Fruit fly (Drosophila melanogaster) whole organism, embryonic: ENCODE results near the gene CG33947.
A peak's percentile ranks its signal among the peaks of the same experiment; 100 is the strongest.

Experiments used
- CG10209 ChIP-seq: fragments of 200-800 bp; sonication (Bioruptor generic); optimal IDR thresholded peaks from 3 replicates; lab custom pipeline; 2017; ENCODE audit warnings: missing biosample characterization, mild to moderate bottlenecking, missing genetic modification characterization, missing genetic modification reagents
- CG11696 ChIP-seq: fragments of 200-800 bp; sonication (Bioruptor generic); IDR thresholded peaks from 2 replicates; pipeline ENCODE4 v1.3.6; 2022; ENCODE audit warnings: missing biosample characterization, missing genetic modification characterization
- CG13123 ChIP-seq: fragments of 200-800 bp; sonication (Bioruptor generic); optimal IDR thresholded peaks from 2 replicates; lab custom pipeline; 2016; ENCODE audit warnings: missing biosample characterization, missing genetic modification characterization
- CG13424 ChIP-seq: fragments of 200-800 bp; sonication (Bioruptor generic); optimal IDR thresholded peaks from 2 replicates; lab custom pipeline; 2019; ENCODE audit warnings: missing biosample characterization, mild to moderate bottlenecking, missing genetic modification characterization, moderate library complexity
- CG15696 ChIP-seq: fragments of 200-800 bp; sonication (Bioruptor generic); optimal IDR thresholded peaks from 2 replicates; lab custom pipeline; 2019; ENCODE audit warnings: missing biosample characterization, mild to moderate bottlenecking, missing genetic modification characterization, moderate library complexity
- CG17612 ChIP-seq: fragments of 200-800 bp; sonication (Bioruptor generic); IDR thresholded peaks from 2 replicates; pipeline ENCODE4 v1.3.6; 2022; ENCODE audit warnings: missing biosample characterization, missing genetic modification characterization
- CG2129 ChIP-seq: fragments of 200-800 bp; sonication (Bioruptor generic); IDR thresholded peaks from 2 replicates; pipeline ENCODE4 v1.3.6; 2022; ENCODE audit warnings: missing biosample characterization, missing genetic modification characterization; ENCODE audit not compliant: partially characterized antibody
- CG2712 ChIP-seq: fragments of 200-800 bp; optimal IDR thresholded peaks from 3 replicates; lab custom pipeline; 2019; ENCODE audit warnings: missing biosample characterization, mild to moderate bottlenecking, missing genetic modification characterization, moderate library complexity
- CG2875 ChIP-seq: fragments of 200-800 bp; sonication (Bioruptor generic); optimal IDR thresholded peaks from 2 replicates; lab custom pipeline; 2017; ENCODE audit warnings: missing biosample characterization, mild to moderate bottlenecking, missing genetic modification characterization, missing genetic modification reagents
- CG30403 ChIP-seq: fragments of 200-800 bp; sonication (Bioruptor generic); optimal IDR thresholded peaks from 3 replicates; lab custom pipeline; 2016; ENCODE audit warnings: missing biosample characterization, missing genetic modification characterization
- CG32767 ChIP-seq: fragments of 200-800 bp; sonication (Bioruptor generic); IDR thresholded peaks from 2 replicates; pipeline ENCODE4 v1.3.6; 2022; ENCODE audit warnings: missing biosample characterization, missing genetic modification characterization
- CG3407 ChIP-seq: fragments of 200-800 bp; sonication (Bioruptor generic); optimal IDR thresholded peaks from 2 replicates; lab custom pipeline; 2018; ENCODE audit warnings: missing biosample characterization, mild to moderate bottlenecking, missing genetic modification characterization
- CG34376 ChIP-seq: fragments of 200-800 bp; sonication (Bioruptor generic); optimal IDR thresholded peaks from 2 replicates; lab custom pipeline; 2018; ENCODE audit warnings: missing biosample characterization, mild to moderate bottlenecking, missing genetic modification characterization
- CG3838 ChIP-seq: fragments of 200-800 bp; sonication (Bioruptor generic); optimal IDR thresholded peaks from 3 replicates; lab custom pipeline; 2016; ENCODE audit warnings: missing biosample characterization, missing genetic modification characterization
- CG42726 ChIP-seq: fragments of 200-800 bp; sonication (Bioruptor generic); IDR thresholded peaks from 2 replicates; pipeline ENCODE4 v1.3.6; 2022; ENCODE audit warnings: missing biosample characterization, missing genetic modification characterization; ENCODE audit not compliant: partially characterized antibody
- CG6254 ChIP-seq: fragments of 200-800 bp; sonication (Bioruptor generic); optimal IDR thresholded peaks from 3 replicates; lab custom pipeline; 2017; ENCODE audit warnings: mild to moderate bottlenecking, missing biosample characterization, missing genetic modification reagents, missing genetic modification characterization
- CG6683 ChIP-seq: fragments of 200-800 bp; sonication (Bioruptor generic); optimal IDR thresholded peaks from 2 replicates; lab custom pipeline; 2017; ENCODE audit warnings: missing biosample characterization, mild to moderate bottlenecking, missing genetic modification characterization, missing genetic modification reagents
- CG8388 ChIP-seq: fragments of 200-800 bp; sonication (Bioruptor generic); optimal IDR thresholded peaks from 2 replicates; lab custom pipeline; 2019; ENCODE audit warnings: missing biosample characterization, mild to moderate bottlenecking, missing genetic modification characterization, moderate library complexity
- Chrac-16 ChIP-seq: fragments of 200-800 bp; sonication (Bioruptor generic); optimal IDR thresholded peaks from 3 replicates; lab custom pipeline; 2016; ENCODE audit warnings: missing biosample characterization, missing genetic modification characterization
- CkIIα-i1 ChIP-seq: fragments of 200-800 bp; sonication (Bioruptor generic); IDR thresholded peaks from 2 replicates; pipeline ENCODE4 v1.3.6; 2022; ENCODE audit warnings: missing biosample characterization, missing genetic modification characterization
- Dad ChIP-seq: fragments of 200-800 bp; sonication (Bioruptor generic); optimal IDR thresholded peaks from 3 replicates; lab custom pipeline; 2016; ENCODE audit warnings: missing biosample characterization, missing genetic modification characterization
- Dbx ChIP-seq: fragments of 200-800 bp; sonication (Bioruptor generic); IDR thresholded peaks from 3 replicates; pipeline ENCODE4 v1.3.6; 2022; ENCODE audit warnings: missing biosample characterization, missing genetic modification characterization
- Jarid2 ChIP-seq: fragments of 200-800 bp; sonication (Bioruptor generic); optimal IDR thresholded peaks from 3 replicates; lab custom pipeline; 2017; ENCODE audit warnings: mild to moderate bottlenecking, missing biosample characterization, missing genetic modification reagents, missing genetic modification characterization
- MBD-R2 ChIP-seq: fragments of 200-800 bp; sonication (Bioruptor generic); IDR thresholded peaks from 2 replicates; pipeline ENCODE4 v1.3.6; 2022; ENCODE audit warnings: missing biosample characterization, missing genetic modification characterization
- Med ChIP-seq: fragments of 200-800 bp; sonication (Bioruptor generic); peaks from one replicate; lab custom pipeline; 2016; ENCODE audit warnings: missing biosample characterization, missing genetic modification characterization, mild to moderate bottlenecking, inconsistent platforms, moderate library complexity
- Myb ChIP-seq: fragments of 200-800 bp; sonication (Bioruptor generic); optimal IDR thresholded peaks from 2 replicates; lab custom pipeline; 2016; ENCODE audit warnings: missing biosample characterization, missing genetic modification characterization
- Oli ChIP-seq: fragments of 200-800 bp; sonication (Bioruptor generic); optimal IDR thresholded peaks from 2 replicates; lab custom pipeline; 2018; ENCODE audit warnings: missing biosample characterization, mild to moderate bottlenecking, missing genetic modification characterization, moderate library complexity
- Ptx1 ChIP-seq: fragments of 200-800 bp; sonication (Bioruptor generic); IDR thresholded peaks from 2 replicates; pipeline ENCODE4 v1.3.6; 2022; ENCODE audit warnings: missing biosample characterization, missing genetic modification characterization
- Sox102F ChIP-seq: fragments of 200-800 bp; sonication (Bioruptor generic); optimal IDR thresholded peaks from 2 replicates; lab custom pipeline; 2018; ENCODE audit warnings: missing biosample characterization, mild to moderate bottlenecking, missing genetic modification characterization, moderate library complexity
- Xbp1 ChIP-seq: fragments of 200-800 bp; sonication (Bioruptor generic); optimal IDR thresholded peaks from 3 replicates; lab custom pipeline; 2016; ENCODE audit warnings: missing biosample characterization, mild to moderate bottlenecking, missing genetic modification characterization
- ap ChIP-seq: fragments of 200-800 bp; sonication (Bioruptor generic); IDR thresholded peaks from 2 replicates; pipeline ENCODE4 v1.3.6; 2022; ENCODE audit warnings: missing biosample characterization, missing genetic modification characterization
- ato ChIP-seq: fragments of 200-800 bp; sonication (Bioruptor generic); IDR thresholded peaks from 2 replicates; pipeline ENCODE4 v1.3.6; 2022; ENCODE audit warnings: missing biosample characterization, missing genetic modification characterization; ENCODE audit not compliant: partially characterized antibody
- chif ChIP-seq, 2 experiments: fragments of 200-800 bp; sonication (Bioruptor generic); optimal IDR thresholded peaks; 3 replicates each; lab custom pipeline; 2016; ENCODE audit warnings: missing biosample characterization in 2 of 2, missing genetic modification characterization in 2 of 2
- chm ChIP-seq: fragments of 200-800 bp; sonication (Bioruptor generic); IDR thresholded peaks from 2 replicates; pipeline ENCODE4 v1.3.6; 2022; ENCODE audit warnings: missing biosample characterization, missing genetic modification characterization
- ci ChIP-seq: fragments of 200-800 bp; sonication (Bioruptor generic); IDR thresholded peaks from 3 replicates; pipeline ENCODE4 v1.3.6; 2022; ENCODE audit warnings: missing biosample characterization, missing genetic modification characterization
- da ChIP-seq: fragments of 200-800 bp; sonication (Bioruptor generic); optimal IDR thresholded peaks from 2 replicates; lab custom pipeline; 2016; ENCODE audit warnings: missing biosample characterization, missing genetic modification characterization
- dmrt11E ChIP-seq: fragments of 200-800 bp; sonication (Bioruptor generic); optimal IDR thresholded peaks from 3 replicates; lab custom pipeline; 2018; ENCODE audit warnings: missing biosample characterization, mild to moderate bottlenecking, missing genetic modification characterization, moderate library complexity
- gfzf ChIP-seq: fragments of 200-800 bp; sonication (Bioruptor generic); optimal IDR thresholded peaks from 2 replicates; lab custom pipeline; 2016; ENCODE audit warnings: missing biosample characterization, mild to moderate bottlenecking, missing genetic modification characterization, moderate library complexity
- grn ChIP-seq: fragments of 200-800 bp; sonication (Bioruptor generic); optimal IDR thresholded peaks from 3 replicates; lab custom pipeline; 2017; ENCODE audit warnings: missing biosample characterization, missing genetic modification characterization
- hb ChIP-seq: fragments of 200-800 bp; sonication (Bioruptor generic); IDR thresholded peaks from 3 replicates; pipeline ENCODE4 v1.3.6; 2022; ENCODE audit warnings: missing biosample characterization, missing genetic modification characterization; ENCODE audit not compliant: partially characterized antibody
- kah ChIP-seq: fragments of 200-800 bp; sonication (Bioruptor generic); optimal IDR thresholded peaks from 2 replicates; lab custom pipeline; 2018; ENCODE audit warnings: missing biosample characterization, mild to moderate bottlenecking, missing genetic modification characterization
- mirr ChIP-seq: fragments of 200-800 bp; sonication (Bioruptor generic); optimal IDR thresholded peaks from 3 replicates; lab custom pipeline; 2018; ENCODE audit warnings: missing biosample characterization, mild to moderate bottlenecking, missing genetic modification characterization
- nerfin-2 ChIP-seq: fragments of 200-800 bp; sonication (Bioruptor generic); IDR thresholded peaks from 2 replicates; pipeline ENCODE4 v1.3.6; 2022; ENCODE audit warnings: missing biosample characterization, missing genetic modification characterization; ENCODE audit not compliant: partially characterized antibody
- nmo ChIP-seq: fragments of 200-800 bp; sonication (Bioruptor generic); optimal IDR thresholded peaks from 2 replicates; lab custom pipeline; 2018; ENCODE audit warnings: missing biosample characterization, mild to moderate bottlenecking, missing genetic modification characterization, moderate library complexity
- org-1 ChIP-seq: fragments of 200-800 bp; sonication (Bioruptor generic); optimal IDR thresholded peaks from 2 replicates; lab custom pipeline; 2017; ENCODE audit warnings: missing biosample characterization, missing genetic modification characterization
- pan ChIP-seq, 4 experiments: fragments of >200 bp in 3 of 4; fragments of 200-800 bp in 1 of 4; sonication (Bioruptor generic) in 1 of 4; optimal IDR thresholded peaks in 3 of 4; IDR thresholded peaks in 1 of 4; 2 replicates each; pipeline versions ENCODE4 v1.3.6 to Lab custom; 2017 to 2022; ENCODE audit warnings: missing biosample characterization in 2 of 4, missing genetic modification characterization in 2 of 4, mixed read lengths in 1 of 4
- pfk ChIP-seq: fragments of 200-800 bp; sonication (Bioruptor generic); optimal IDR thresholded peaks from 2 replicates; lab custom pipeline; 2018; ENCODE audit warnings: missing biosample characterization, mild to moderate bottlenecking, missing genetic modification characterization, moderate library complexity
- wek ChIP-seq: fragments of 200-800 bp; sonication (Bioruptor generic); optimal IDR thresholded peaks from 3 replicates; lab custom pipeline; 2018; ENCODE audit warnings: missing biosample characterization, mild to moderate bottlenecking, missing genetic modification characterization, moderate library complexity

The CG33947 gene

dm6 chr3L:11070372-11070854 is 25.9 kb upstream of the CG33947 start, which contains the start of gene Mocs1 (continued):
- no peak for TF ChIP-seq Xbp1 (GFP tag; lab: Kevin White, UChicago)
- peak; percentile 2 for TF ChIP-seq CG6683
- TF ChIP-seq CG15696 = no peak
- peak; percentile 32; the same call in 1 of the 3 replicates for TF ChIP-seq Dbx (GFP tag; lab: Robert Waterston, UW)
- TF ChIP-seq CG3407 = no peak
- TF ChIP-seq Chrac-16 (GFP tag; lab: Kevin White, UChicago) = no peak
- no peak for TF ChIP-seq ap (GFP tag; lab: Robert Waterston, UW)
- TF ChIP-seq CG2129 (GFP tag; lab: Robert Waterston, UW) = no peak
- no peak for TF ChIP-seq CG13123
- TF ChIP-seq gfzf (GFP tag; lab: Kevin White, UChicago) = no peak
- TF ChIP-seq CG6254 (GFP tag; lab: Kevin White, UChicago) = no peak
- no peak for TF ChIP-seq wek
- no peak for TF ChIP-seq dmrt11E (tag; lab: Kevin White, UChicago)
- peak; percentile 26; the same call in 1 of the 2 replicates for TF ChIP-seq CG42726 (GFP tag; lab: Robert Waterston, UW)
- TF ChIP-seq Ptx1 (GFP tag; lab: Robert Waterston, UW) = no peak
- TF ChIP-seq chm = peak; percentile 28; the same call in 1 of the 2 replicates
- peak; percentile 57 for TF ChIP-seq Jarid2 (GFP tag; lab: Kevin White, UChicago)
- TF ChIP-seq chif (GFP tag; optimal IDR thresholded peaks at IDR 0.05; lab: Kevin White, UChicago) = no peak

DNA sequence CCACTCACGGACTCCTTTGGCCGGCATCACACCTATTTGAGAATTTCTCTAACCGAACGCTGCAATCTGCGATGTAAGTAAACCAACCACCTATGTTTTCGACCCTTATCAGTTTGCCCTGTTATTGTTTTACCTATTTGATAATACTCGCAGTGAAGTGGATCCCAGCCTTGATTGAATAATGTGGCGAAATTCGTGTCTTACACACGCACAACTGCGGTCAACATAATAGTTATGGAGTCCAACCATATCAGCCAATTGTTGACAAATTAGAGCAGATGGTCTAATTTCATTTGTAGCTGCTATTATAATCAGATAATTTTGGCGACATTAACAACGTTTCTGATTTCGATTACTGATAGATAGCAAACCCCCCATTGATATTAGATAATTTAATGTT is 25.2 kb upstream of the CG33947 start:
- TF ChIP-seq CG2875 (GFP tag; lab: Kevin White, UChicago) (no peak), da (GFP tag; lab: Kevin White, UChicago) (no peak), nerfin-2 (GFP tag; lab: Robert Waterston, UW) (0 out of 2 replicates have a peak, but pooled peaks have one; percentile 27), CG10209 (no peak), Sox102F (GFP tag; lab: Kevin White, UChicago) (no peak), Dad (no peak), pfk (no peak), CG2712 (tag; lab: Kevin White, UChicago) (no peak), kah (GFP tag; lab: Kevin White, UChicago) (no peak), Chrac-16 (GFP tag; lab: Kevin White, UChicago) (no peak), org-1 (GFP tag; lab: Kevin White, UChicago) (no peak), CG17612 (GFP tag; lab: Robert Waterston, UW) (no peak), Myb (GFP tag; lab: Kevin White, UChicago) (no peak), grn (GFP tag; lab: Kevin White, UChicago) (peak; percentile 30), mirr (peak; percentile 79), Med (GFP tag; lab: Kevin White, UChicago) (peak; percentile 18), MBD-R2 (GFP tag; lab: Robert Waterston, UW) (no peak), nmo (GFP tag; lab: Kevin White, UChicago) (no peak), CG30403 (GFP tag; lab: Kevin White, UChicago) (no peak), CG13424 (tag; lab: Kevin White, UChicago) (no peak), Oli (tag; lab: Kevin White, UChicago) (no peak), CkIIα-i1 (GFP tag; lab: Robert Waterston, UW) (no peak), CG42726 (GFP tag; lab: Robert Waterston, UW) (no peak), CG3838 (no peak), CG32767 (GFP tag; lab: Robert Waterston, UW) (no peak), hb (GFP tag; lab: Robert Waterston, UW) (no peak), pan (optimal IDR thresholded peaks at IDR 0.05; lab: Kevin White, UChicago) (no peak), pan (GFP tag; optimal IDR thresholded peaks at IDR 0.05 in 1 of 2, IDR thresholded peaks at IDR 0.05 in 1 of 2) (no peak), ci (GFP tag; lab: Robert Waterston, UW) (no peak), ato (GFP tag; lab: Robert Waterston, UW) (no peak), CG34376 (GFP tag; lab: Kevin White, UChicago) (no peak), CG8388 (GFP tag; lab: Kevin White, UChicago) (no peak), CG11696 (peak; percentile 83), CG6254 (GFP tag; lab: Kevin White, UChicago) (no peak)
